Worm (Caenorhabditis elegans): Measurements from ENCODE around the gene grl-14.

DNA sequence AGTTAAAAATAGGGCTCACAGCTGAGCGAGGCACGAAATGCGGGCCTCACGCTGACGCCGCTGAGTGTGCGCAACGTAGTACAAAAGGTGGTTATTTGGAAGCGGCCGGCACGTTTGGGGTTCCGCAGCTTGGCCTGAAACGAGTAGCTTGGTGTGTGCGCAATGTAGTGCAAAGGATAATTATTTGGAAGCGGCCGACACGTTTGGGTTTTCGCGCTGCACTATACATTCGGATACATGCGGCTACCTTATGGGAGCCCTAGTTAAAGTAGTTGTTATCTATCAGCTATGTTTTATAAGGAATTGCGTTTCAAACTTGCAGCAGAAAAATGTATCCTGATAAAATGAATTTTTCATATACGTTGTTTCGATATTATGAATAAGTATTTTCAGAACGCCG, 35.3 kb upstream of the grl-14 start, which contains the start of gene Y44A6D.1:
- TF ChIP-seq ama-1 (optimal IDR thresholded peaks at IDR 0.05), result no peak
- TF ChIP-seq lin-39 (tag; optimal IDR thresholded peaks at IDR 0.05), result no peak
- no peak for TF ChIP-seq ztf-4 (tag; optimal IDR thresholded peaks at IDR 0.05)
- TF ChIP-seq nfya-1 (tag; optimal IDR thresholded peaks at IDR 0.05; ENCODE audit: insufficient read depth), result no peak
- no peak for TF ChIP-seq ceh-82 (tag; optimal IDR thresholded peaks at IDR 0.05)
- TF ChIP-seq elt-3 (tag; optimal IDR thresholded peaks at IDR 0.05), result no peak
